Fruit fly (Drosophila melanogaster): ENCODE measurements around the gene RpL13.

The RpL13 gene

dm6 chr2L:9966983-9967737 lies at the start of gene RpL13, which contains the start of gene Dref (continued):
- peak; percentile 90 for TF ChIP-seq Eip78C (GFP tag)
- TF ChIP-seq eg (GFP tag; IDR thresholded peaks at IDR 0.05): peak; percentile 83
- peak; percentile 89 for TF ChIP-seq CG6163 (GFP tag; IDR thresholded peaks at IDR 0.05)
- peak; percentile 90 for TF ChIP-seq svp (GFP tag)
- peak; percentile 78 for TF ChIP-seq CG6808 (GFP tag; optimal IDR thresholded peaks at IDR 0.05)
- no peak for TF ChIP-seq CG11294 (GFP tag; IDR thresholded peaks at IDR 0.05)
- TF ChIP-seq Met (GFP tag; optimal IDR thresholded peaks at IDR 0.05): peak; percentile 88
- TF ChIP-seq CG6792 (GFP tag; optimal IDR thresholded peaks at IDR 0.05): peak; percentile 66
- TF ChIP-seq CG31627 (GFP tag; optimal IDR thresholded peaks at IDR 0.05): peak; percentile 78
- TF ChIP-seq CG32006 (GFP tag; optimal IDR thresholded peaks at IDR 0.05): no peak

DNA sequence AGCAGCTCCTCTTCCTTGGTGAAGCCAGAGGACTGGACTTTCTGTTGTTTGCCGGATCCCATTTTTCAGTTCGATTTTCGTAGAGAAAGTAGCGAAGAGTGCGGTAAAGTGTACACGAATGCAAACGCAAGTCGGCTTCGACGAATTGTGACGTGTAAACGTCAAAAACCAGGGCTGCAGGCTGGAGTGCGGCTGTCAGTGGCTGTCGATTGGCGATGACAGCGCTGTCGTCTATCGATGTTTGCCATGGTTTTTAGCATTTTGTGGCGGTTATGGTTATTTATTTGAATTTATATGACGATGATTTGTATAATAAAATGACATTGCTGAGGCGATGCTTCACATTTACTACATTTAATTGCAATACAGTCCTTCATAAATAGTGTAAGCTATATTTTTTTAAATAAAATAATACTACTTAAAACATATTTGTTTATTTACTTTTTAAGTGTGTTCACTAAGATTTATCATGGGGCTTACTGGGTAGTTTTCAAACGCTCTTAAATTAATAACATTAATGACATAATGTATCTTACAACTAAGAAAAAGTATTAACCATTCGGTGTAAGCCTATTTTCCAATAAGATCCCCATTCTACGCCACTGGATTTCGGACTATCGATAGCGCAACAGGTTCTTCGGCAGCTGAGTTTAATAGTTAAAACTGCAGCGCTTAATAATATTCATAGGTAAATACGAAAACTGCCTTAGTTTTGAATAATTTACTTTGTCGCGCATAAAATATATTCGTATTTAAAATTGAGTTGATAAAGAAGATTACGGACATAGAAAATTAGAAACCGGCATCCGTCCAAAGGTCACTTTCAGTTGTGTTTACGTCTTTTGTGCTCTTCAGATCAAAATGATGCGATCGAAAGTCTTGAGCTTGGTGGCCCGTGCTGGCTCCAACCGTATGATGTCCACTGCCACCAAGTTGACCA lies 48.8 kb upstream of the RpL13 start, which contains the start of the genes CG5885 and CG4598:
TSS of gene CG5885 (minus strand) at position 311 of the 940 bp plus-strand sequence.
TSS of gene CG4598 (plus strand) at position 599 of the 940 bp plus-strand sequence.
- TF ChIP-seq Met (GFP tag; optimal IDR thresholded peaks at IDR 0.05) (peak; percentile 80), CG6276 (GFP tag; optimal IDR thresholded peaks at IDR 0.05) (peak; percentile 90), CG3919 (GFP tag; optimal IDR thresholded peaks at IDR 0.05) (peak; percentile 76), CG8119 (GFP tag; IDR thresholded peaks at IDR 0.05) (peak; percentile 73), dac (GFP tag; optimal IDR thresholded peaks at IDR 0.05) (peak; percentile 33), CG10669 (GFP tag; optimal IDR thresholded peaks at IDR 0.05) (peak; percentile 53), Sox102F (GFP tag; optimal IDR thresholded peaks at IDR 0.05) (peak; percentile 71), net (GFP tag; optimal IDR thresholded peaks at IDR 0.05) (peak; percentile 87), OdsH (GFP tag; optimal IDR thresholded peaks at IDR 0.05) (peak; percentile 79), Smox (GFP tag; optimal IDR thresholded peaks at IDR 0.05) (peak; percentile 76), fkh (GFP tag; optimal IDR thresholded peaks at IDR 0.05) (peak; percentile 45), CG6163 (GFP tag; IDR thresholded peaks at IDR 0.05) (peak; percentile 76), CG31627 (GFP tag; optimal IDR thresholded peaks at IDR 0.05) (peak; percentile 57), fd59A (GFP tag; optimal IDR thresholded peaks at IDR 0.05) (peak; percentile 32), Sox15 (GFP tag; optimal IDR thresholded peaks at IDR 0.05) (peak; percentile 56), CG8319 (GFP tag; optimal IDR thresholded peaks at IDR 0.05) (peak; percentile 48), ss (GFP tag; optimal IDR thresholded peaks at IDR 0.05) (peak; percentile 83 to 86), cyc (GFP tag; optimal IDR thresholded peaks at IDR 0.05) (peak; percentile 55), svp (GFP tag) (peak; percentile 76), CG6792 (GFP tag; optimal IDR thresholded peaks at IDR 0.05) (peak; percentile 73), CG6808 (GFP tag; optimal IDR thresholded peaks at IDR 0.05) (peak; percentile 79), Ets96B (tag; optimal IDR thresholded peaks at IDR 0.05) (peak; percentile 58), spab (GFP tag; optimal IDR thresholded peaks at IDR 0.05) (peak; percentile 64), CG11902 (GFP tag; optimal IDR thresholded peaks at IDR 0.05) (peak; percentile 15), Lpt (GFP tag; optimal IDR thresholded peaks at IDR 0.05) (peak; percentile 68), CG1621 (tag; optimal IDR thresholded peaks at IDR 0.05) (peak; percentile 21), Eip78C (GFP tag) (peak; percentile 84), eg (GFP tag; IDR thresholded peaks at IDR 0.05) (peak; percentile 80), esn (GFP tag; optimal IDR thresholded peaks at IDR 0.05) (peak; percentile 82), Sox14 (GFP tag; optimal IDR thresholded peaks at IDR 0.05) (peak; percentile 67), achi (GFP tag; optimal IDR thresholded peaks at IDR 0.05) (peak; percentile 100), topi (GFP tag; optimal IDR thresholded peaks at IDR 0.05) (peak; percentile 46), fd85E (GFP tag; optimal IDR thresholded peaks at IDR 0.05) (no peak), pdm3 (GFP tag; optimal IDR thresholded peaks at IDR 0.05) (peak; percentile 78), CG8632 (GFP tag; optimal IDR thresholded peaks at IDR 0.05) (peak; percentile 62), CG7368 (GFP tag; optimal IDR thresholded peaks at IDR 0.05) (peak; percentile 50), CG9139 (GFP tag; optimal IDR thresholded peaks at IDR 0.05) (peak; percentile 85), salr (GFP tag; optimal IDR thresholded peaks at IDR 0.05) (peak in 1 of 2 experiments; percentile 79), Blimp-1 (GFP tag; optimal IDR thresholded peaks at IDR 0.05) (peak; percentile 50), CG11294 (GFP tag; IDR thresholded peaks at IDR 0.05) (peak; percentile 29; the same call in 1 of the 2 replicates), CG15336 (GFP tag; IDR thresholded peaks at IDR 0.05) (no peak; the same call in none of the 2 replicates), CG10631 (GFP tag; optimal IDR thresholded peaks at IDR 0.05) (peak; percentile 84), acj6 (GFP tag; optimal IDR thresholded peaks at IDR 0.05) (peak; percentile 76)

Measured in whole organism, prepupa.